Worm (Caenorhabditis elegans): ENCODE results near the gene F58F12.3.

- TF ChIP-seq lim-6 (tag; optimal IDR thresholded peaks at IDR 0.05) (no peak), unc-86 (tag; optimal IDR thresholded peaks at IDR 0.05) (no peak)
These were observed 34.9 kb upstream of the F58F12.3 start, which contains the start of gene col-75 for ce11 chrII:6425993-6426392.

Data from whole organism, late embryonic.